Worm (Caenorhabditis elegans) whole organism, L3 larva: ENCODE measurements around the gene rbg-3.
"Not testable (repeated sequence)": the region's sequence is repeated elsewhere in the genome, so short reads cannot be mapped to it uniquely, and the experiment has no call there.

Experiments
- R02D3.7 ChIP-seq: fragments of 150-350 bp; optimal IDR thresholded peaks from 2 replicates; lab custom pipeline; 2014; ENCODE audit warnings: missing biosample characterization, missing genetic modification characterization
- aly-2 ChIP-seq: fragments of 150-350 bp; optimal IDR thresholded peaks from 2 replicates; lab custom pipeline; 2014; ENCODE audit warnings: missing biosample characterization, missing genetic modification characterization
- ama-1 ChIP-seq: fragments of 150-350 bp; optimal IDR thresholded peaks from 2 replicates; lab custom pipeline; 2018
- ceh-28 ChIP-seq: fragments of 150-350 bp; optimal IDR thresholded peaks from 2 replicates; lab custom pipeline; 2014; ENCODE audit warnings: missing biosample characterization, missing genetic modification reagents, missing genetic modification characterization
- ceh-82 ChIP-seq: fragments of 150-350 bp; optimal IDR thresholded peaks from 2 replicates; lab custom pipeline; 2014; ENCODE audit warnings: missing biosample characterization, missing genetic modification characterization
- daf-12 ChIP-seq: fragments of 150-350 bp; optimal IDR thresholded peaks from 2 replicates; lab custom pipeline; 2014; ENCODE audit warnings: missing biosample characterization, missing genetic modification reagents, missing genetic modification characterization
- egl-5 ChIP-seq: fragments of 150-350 bp; optimal IDR thresholded peaks from 2 replicates; lab custom pipeline; 2017; ENCODE audit warnings: missing biosample characterization, missing genetic modification reagents, missing genetic modification characterization, inconsistent platforms
- elt-2 ChIP-seq: sonication (generic microtip); optimal IDR thresholded peaks from 2 replicates; lab custom pipeline; 2016; ENCODE audit warnings: missing genetic modification reagents, mild to moderate bottlenecking, missing genetic modification characterization, missing compliant biosample characterization
- fos-1 ChIP-seq: fragments of 150-350 bp; optimal IDR thresholded peaks from 2 replicates; lab custom pipeline; 2014; ENCODE audit warnings: missing biosample characterization, missing genetic modification characterization
- hmg-11 ChIP-seq: sonication (generic microtip); optimal IDR thresholded peaks from 2 replicates; lab custom pipeline; 2016; ENCODE audit warnings: missing genetic modification characterization, missing compliant biosample characterization
- jun-1 ChIP-seq: fragments of 150-350 bp; optimal IDR thresholded peaks from 2 replicates; lab custom pipeline; 2014; ENCODE audit warnings: missing biosample characterization, missing genetic modification reagents, missing genetic modification characterization
- lin-39 ChIP-seq: fragments of 150-350 bp; optimal IDR thresholded peaks from 2 replicates; lab custom pipeline; 2018; ENCODE audit warnings: missing biosample characterization, missing genetic modification reagents, missing genetic modification characterization
- lsy-12 ChIP-seq: sonication (generic microtip); optimal IDR thresholded peaks from 2 replicates; lab custom pipeline; 2016; ENCODE audit warnings: mild to moderate bottlenecking, missing genetic modification characterization, missing compliant biosample characterization
- mdl-1 ChIP-seq: fragments of 150-350 bp; optimal IDR thresholded peaks from 2 replicates; lab custom pipeline; 2014; ENCODE audit warnings: missing biosample characterization, missing genetic modification characterization
- nfya-1 ChIP-seq: sonication (generic microtip); optimal IDR thresholded peaks from 2 replicates; lab custom pipeline; 2017; ENCODE audit warnings: missing genetic modification characterization, mild to moderate bottlenecking, missing compliant biosample characterization, antibody characterized with exemption, moderate library complexity; ENCODE audit not compliant: insufficient read depth
- nhr-11 ChIP-seq: fragments of 150-350 bp; optimal IDR thresholded peaks from 2 replicates; lab custom pipeline; 2014; ENCODE audit warnings: missing biosample characterization, missing genetic modification characterization
- nhr-23 ChIP-seq: fragments of 150-350 bp; optimal IDR thresholded peaks from 2 replicates; lab custom pipeline; 2014; ENCODE audit warnings: missing biosample characterization, missing genetic modification reagents, missing genetic modification characterization
- nhr-237 ChIP-seq: fragments of 150-350 bp; optimal IDR thresholded peaks from 2 replicates; lab custom pipeline; 2014; ENCODE audit warnings: missing biosample characterization, missing genetic modification characterization
- nhr-25 ChIP-seq: sonication (generic microtip); optimal IDR thresholded peaks from 2 replicates; lab custom pipeline; 2017; ENCODE audit warnings: missing biosample characterization, missing genetic modification characterization
- nhr-43 ChIP-seq: sonication (generic microtip); optimal IDR thresholded peaks from 2 replicates; lab custom pipeline; 2016; ENCODE audit warnings: mild to moderate bottlenecking, missing genetic modification characterization, missing compliant biosample characterization; ENCODE audit not compliant: poor library complexity, severe bottlenecking
- nhr-77 ChIP-seq: fragments of 150-350 bp; optimal IDR thresholded peaks from 2 replicates; lab custom pipeline; 2014; ENCODE audit warnings: missing biosample characterization, missing genetic modification characterization
- pqm-1 ChIP-seq: fragments of 150-350 bp; optimal IDR thresholded peaks from 2 replicates; lab custom pipeline; 2017; ENCODE audit warnings: missing biosample characterization, missing genetic modification characterization, inconsistent platforms
- sea-2 ChIP-seq: fragments of 150-350 bp; sonication (generic microtip); optimal IDR thresholded peaks from 4 replicates; lab custom pipeline; 2014; ENCODE audit warnings: missing biosample characterization, missing genetic modification reagents, missing genetic modification characterization
- tbx-2 ChIP-seq: sonication (generic microtip); optimal IDR thresholded peaks from 2 replicates; lab custom pipeline; 2016; ENCODE audit warnings: mild to moderate bottlenecking, missing genetic modification characterization, missing compliant biosample characterization
- unc-62 ChIP-seq: fragments of 150-350 bp; sonication (generic microtip); optimal IDR thresholded peaks from 4 replicates; lab custom pipeline; 2014; ENCODE audit warnings: missing biosample characterization, missing genetic modification reagents, missing genetic modification characterization
- zag-1 ChIP-seq: fragments of 150-350 bp; optimal IDR thresholded peaks from 2 replicates; lab custom pipeline; 2014; ENCODE audit warnings: missing biosample characterization, missing genetic modification characterization
- ztf-11 ChIP-seq: fragments of 150-350 bp; optimal IDR thresholded peaks from 2 replicates; lab custom pipeline; 2014; ENCODE audit warnings: missing biosample characterization, missing genetic modification characterization

rbg-3 gene

ce11 chrIII:4731295-4731988, 22.8 kb upstream of the rbg-3 start, which contains the start of gene F17C8.3:
Gene F17C8.3 (plus strand): TSS chrIII:4731938.
- TF ChIP-seq nhr-11 (tag; lab: Kevin White, UChicago) (no peak), nfya-1 (peak; percentile 48), elt-2 (tag; lab: Kevin White, UChicago) (no peak), mdl-1 (tag; lab: Kevin White, UChicago) (peak; percentile 10)
- TF ChIP-seq, all 47 proteins: peak for 2

- TF ChIP-seq unc-62 (GFP tag; lab: Kevin White, UChicago) (no peak), nhr-237 (tag; lab: Kevin White, UChicago) (no peak), nhr-77 (tag; lab: Kevin White, UChicago) (no peak)
Observed at ce11 chrIII:4734056-4734455, 20.2 kb upstream of the rbg-3 start, which contains the start of gene F17C8.9. Gene F17C8.9 (plus strand): TSS chrIII:4734356.

ce11 chrIII:4735443-4735842, 18.8 kb upstream of the rbg-3 start, which contains the start of gene F17C8.7:
Gene F17C8.7 (plus strand): TSS chrIII:4735743.
- TF ChIP-seq R02D3.7: no peak

- TF ChIP-seq ceh-82: no peak
- no peak for TF ChIP-seq ama-1
- TF ChIP-seq elt-2 (tag; lab: Kevin White, UChicago): no peak
- no peak for TF ChIP-seq fos-1 (tag; lab: Kevin White, UChicago)
- TF ChIP-seq zag-1 (tag; lab: Kevin White, UChicago): no peak
- TF ChIP-seq jun-1 (tag; lab: Kevin White, UChicago): no peak
- TF ChIP-seq mdl-1 (tag; lab: Kevin White, UChicago): no peak
- no peak for TF ChIP-seq nhr-237 (tag; lab: Kevin White, UChicago)
- TF ChIP-seq pqm-1 (tag; lab: Kevin White, UChicago): no peak
- TF ChIP-seq daf-12 (tag; lab: Kevin White, UChicago): no peak
Observed at ce11 chrIII:4739975-4740374, 14.2 kb upstream of the rbg-3 start, which contains the start of gene ras-2. Gene ras-2 (minus strand): TSS chrIII:4740075.

- TF ChIP-seq elt-2 (tag; lab: Kevin White, UChicago) (peak; percentile 31), jun-1 (tag; lab: Kevin White, UChicago) (no peak), lin-39 (tag; lab: Kevin White, UChicago) (peak; percentile 8), hmg-11 (tag; lab: Kevin White, UChicago) (no peak), ceh-28 (tag; lab: Kevin White, UChicago) (peak; percentile 45), zag-1 (tag; lab: Kevin White, UChicago) (no peak), nhr-23 (tag; lab: Kevin White, UChicago) (peak; percentile 63), aly-2 (no peak), nfya-1 (peak; percentile 48), ceh-82 (no peak), lsy-12 (tag; lab: Kevin White, UChicago) (no peak)
- TF ChIP-seq, all 47 proteins: peak for 5
Observed at ce11 chrIII:4740820-4741219, 13.4 kb upstream of the rbg-3 start.

ce11 chrIII:4742620-4743019, 11.6 kb upstream of the rbg-3 start, which contains the start of gene twk-6:
Gene twk-6 (plus strand): TSS chrIII:4742920.
- TF ChIP-seq tbx-2; nhr-23 (tag; lab: Kevin White, UChicago); sea-2 (GFP tag; lab: Kevin White, UChicago): not testable (repeated sequence)

- TF ChIP-seq egl-5 (tag; lab: Kevin White, UChicago): no peak
Observed at ce11 chrIII:4745934-4746333, 8.3 kb upstream of the rbg-3 start, which contains the start of gene F17C8.6. Gene F17C8.6 (minus strand): TSS chrIII:4746034.

- TF ChIP-seq nhr-25 (tag; lab: Kevin White, UChicago): no peak
- no peak for TF ChIP-seq ztf-11 (tag; lab: Kevin White, UChicago)
- no peak for TF ChIP-seq nhr-11 (tag; lab: Kevin White, UChicago)
- TF ChIP-seq nhr-43 (tag; lab: Kevin White, UChicago): no peak
- TF ChIP-seq sea-2 (GFP tag; lab: Kevin White, UChicago): no peak
- no peak for TF ChIP-seq egl-5 (tag; lab: Kevin White, UChicago)
- no peak for TF ChIP-seq fos-1 (tag; lab: Kevin White, UChicago)
- no peak for TF ChIP-seq ceh-28 (tag; lab: Kevin White, UChicago)
- no peak for TF ChIP-seq zag-1 (tag; lab: Kevin White, UChicago)
Observed at ce11 chrIII:4748109-4748508, 6.1 kb upstream of the rbg-3 start, which contains the start of gene col-89. Gene col-89 (plus strand): TSS chrIII:4748127.
